Worm (Caenorhabditis elegans): ENCODE measurements around the gene D1079.1.

The D1079.1 gene

ce11 chrX:4453101-4453500 lies 50.1 kb downstream of the D1079.1 start (continued):
- no peak for TF ChIP-seq ceh-20 (GFP tag; IDR thresholded peaks at IDR 0.05)
- TF ChIP-seq nhr-11 (tag; optimal IDR thresholded peaks at IDR 0.05): no peak
- TF ChIP-seq F44E2.7 (GFP tag; IDR thresholded peaks at IDR 0.05): 0 out of 2 replicates have a peak, but pooled peaks have one; percentile 67
- TF ChIP-seq madf-5 (GFP tag; IDR thresholded peaks at IDR 0.05): peak in 1 of 2 experiments; percentile 79; a peak in 1 of 4 replicates
- no peak for TF ChIP-seq nhr-237 (tag; optimal IDR thresholded peaks at IDR 0.05)
- TF ChIP-seq Y48G9A.11 (GFP tag; IDR thresholded peaks at IDR 0.05): peak; percentile 58; the same call in 1 of the 2 replicates
- peak; percentile 83 for TF ChIP-seq snpc-1.2 (GFP tag; IDR thresholded peaks at IDR 0.05)
- TF ChIP-seq ZK337.2 (GFP tag; IDR thresholded peaks at IDR 0.05): peak; percentile 30; the same call in 1 of the 2 replicates
- TF ChIP-seq hmg-1.1 (GFP tag; IDR thresholded peaks at IDR 0.05): no peak
- TF ChIP-seq ctbp-1 (GFP tag; IDR thresholded peaks at IDR 0.05): 0 out of 2 replicates have a peak, but pooled peaks have one; percentile 9
- peak in 1 of 2 experiments; percentile 61 for TF ChIP-seq daf-16 (GFP tag; optimal IDR thresholded peaks at IDR 0.05)
- peak; percentile 36 for TF ChIP-seq daf-16 (tag; optimal IDR thresholded peaks at IDR 0.05)
- peak; percentile 50 for TF ChIP-seq F49E8.2 (tag; optimal IDR thresholded peaks at IDR 0.05; ENCODE audit: borderline replicate concordance)
- TF ChIP-seq ceh-28 (tag; optimal IDR thresholded peaks at IDR 0.05): no peak
- TF ChIP-seq arid-1 (GFP tag; conservative IDR thresholded peaks at IDR 0.05): no peak
- no peak for TF ChIP-seq mep-1 (tag; optimal IDR thresholded peaks at IDR 0.05)
- TF ChIP-seq madf-9 (GFP tag; conservative IDR thresholded peaks at IDR 0.05): 0 out of 2 replicates have a peak, but pooled peaks have one; percentile 11
- peak; percentile 59 for TF ChIP-seq duxl-1 (tag; optimal IDR thresholded peaks at IDR 0.05; ENCODE audit: poor library complexity)
- TF ChIP-seq aha-1 (tag): peak; percentile 61

ce11 chrX:4453820-4454219 lies 50.9 kb downstream of the D1079.1 start, which contains the start of gene F02E8.4:
TSS of gene F02E8.4 (plus strand) at chrX:4454120.
- TF ChIP-seq T26A8.4 (GFP tag; IDR thresholded peaks at IDR 0.05) (no peak), nhr-237 (tag; optimal IDR thresholded peaks at IDR 0.05) (no peak), skn-1 (tag; optimal IDR thresholded peaks at IDR 0.05) (no peak), zip-2 (tag; optimal IDR thresholded peaks at IDR 0.05) (no peak), ztf-7 (tag; optimal IDR thresholded peaks at IDR 0.05) (no peak), php-3 (GFP tag; IDR thresholded peaks at IDR 0.05) (no peak), unc-62 (GFP tag; optimal IDR thresholded peaks at IDR 0.05 in 1 of 2) (peak in 1 of 2 experiments; percentile 44), unc-62 (tag; optimal IDR thresholded peaks at IDR 0.05) (no peak), dmd-6 (GFP tag; IDR thresholded peaks at IDR 0.05) (no peak)

ce11 chrX:4457853-4458322 lies 54.9 kb downstream of the D1079.1 start, which contains the start of gene aps-2:
TSS of gene aps-2 (plus strand) at chrX:4458272.
- TF ChIP-seq daf-16 (GFP tag; optimal IDR thresholded peaks at IDR 0.05) (no peak), daf-16 (tag; optimal IDR thresholded peaks at IDR 0.05) (peak; percentile 10), mxl-2 (GFP tag; conservative IDR thresholded peaks at IDR 0.05) (no peak), snpc-4 (tag; optimal IDR thresholded peaks at IDR 0.05) (no peak), mes-2 (tag; optimal IDR thresholded peaks at IDR 0.05; ENCODE audit: poor library complexity, severe bottlenecking) (peak; percentile 76), Y5F2A.4 (GFP tag; optimal IDR thresholded peaks at IDR 0.05) (no peak), nhr-42 (GFP tag; IDR thresholded peaks at IDR 0.05) (no peak), nhr-237 (tag; optimal IDR thresholded peaks at IDR 0.05) (no peak), unc-39 (tag; optimal IDR thresholded peaks at IDR 0.05) (no peak), F44E2.7 (GFP tag; IDR thresholded peaks at IDR 0.05) (no peak), ZK546.5 (tag; optimal IDR thresholded peaks at IDR 0.05) (no peak), unc-62 (GFP tag; optimal IDR thresholded peaks at IDR 0.05 in 1 of 2) (peak in 1 of 2 experiments; percentile 38), unc-62 (tag; optimal IDR thresholded peaks at IDR 0.05) (no peak), nhr-111 (GFP tag; optimal IDR thresholded peaks at IDR 0.05) (no peak), fkh-10 (GFP tag; optimal IDR thresholded peaks at IDR 0.05) (peak; percentile 22), hmg-1.1 (GFP tag; IDR thresholded peaks at IDR 0.05) (peak; percentile 69), ctbp-1 (GFP tag; IDR thresholded peaks at IDR 0.05) (peak; percentile 35; the same call in 1 of the 2 replicates), hif-1 (tag; optimal IDR thresholded peaks at IDR 0.05) (peak in 1 of 2 experiments; percentile 36), R02D3.7 (tag; optimal IDR thresholded peaks at IDR 0.05) (no peak), madf-5 (GFP tag; IDR thresholded peaks at IDR 0.05) (no peak), nhr-25 (tag; optimal IDR thresholded peaks at IDR 0.05; ENCODE audit: borderline replicate concordance, insufficient read depth) (no peak), nhr-102 (tag; optimal IDR thresholded peaks at IDR 0.05) (no peak), php-3 (GFP tag; IDR thresholded peaks at IDR 0.05) (0 out of 2 replicates have a peak, but pooled peaks have one; percentile 25), unc-130 (GFP tag; optimal IDR thresholded peaks at IDR 0.05) (no peak), Y75B8A.6 (GFP tag; IDR thresholded peaks at IDR 0.05) (no peak), nhr-28 (tag; optimal IDR thresholded peaks at IDR 0.05) (peak; percentile 27), sdz-12 (GFP tag; optimal IDR thresholded peaks at IDR 0.05) (no peak), F26F4.8 (GFP tag; conservative IDR thresholded peaks at IDR 0.05) (no peak), lin-15B (tag; optimal IDR thresholded peaks at IDR 0.05) (no peak), ceh-62 (tag; optimal IDR thresholded peaks at IDR 0.05) (no peak)
